Worm (Caenorhabditis elegans) whole organism, L1 larva: ENCODE data around the gene uba-1.

Experiments used
- fkh-10 ChIP-seq: sonication (generic microtip); optimal IDR thresholded peaks from 2 replicates; lab custom pipeline; 2017; ENCODE audit warnings: missing biosample characterization, missing genetic modification reagents, missing genetic modification characterization
- lin-14 ChIP-seq: fragments of 200-800 bp; sonication (Bioruptor generic); optimal IDR thresholded peaks from 2 replicates; lab custom pipeline; 2018; ENCODE audit warnings: mild to moderate bottlenecking, missing genetic modification characterization, moderate library complexity, missing compliant biosample characterization
- tbx-2 ChIP-seq: sonication (generic microtip); optimal IDR thresholded peaks from 2 replicates; lab custom pipeline; 2016; ENCODE audit warnings: missing genetic modification characterization, missing compliant biosample characterization

DNA sequence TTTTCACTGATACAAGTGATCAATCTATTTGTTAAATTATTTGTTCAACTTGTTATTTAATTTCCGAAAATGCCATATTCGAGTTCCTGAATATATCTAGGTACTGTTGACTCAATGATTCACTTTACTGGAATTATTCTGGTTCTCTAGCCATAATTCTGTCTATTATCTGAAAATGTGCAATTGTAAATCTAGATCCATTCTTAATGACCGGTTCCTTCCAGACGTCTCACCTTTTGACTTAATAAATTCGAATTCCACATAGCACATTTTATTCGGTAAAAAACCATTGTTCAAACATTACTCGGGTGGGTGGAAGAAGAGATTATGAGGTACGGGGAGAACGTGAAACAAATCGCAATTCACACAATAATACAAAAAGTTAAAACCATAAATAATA is 5.3 kb downstream of the uba-1 start:
- no peak for TF ChIP-seq tbx-2 (tag; lab: Kevin White, UChicago)
- TF ChIP-seq fkh-10 (GFP tag; lab: Kevin White, UChicago), result no peak
- TF ChIP-seq lin-14, result no peak
